Fruit fly (Drosophila melanogaster) whole organism, embryonic: ENCODE data around the gene FucTD.

ENCODE experiments used
- Atf-2 ChIP-seq: fragments of 200-800 bp; sonication (Bioruptor generic); optimal IDR thresholded peaks from 2 replicates; lab custom pipeline; 2016; ENCODE audit warnings: missing biosample characterization, missing genetic modification characterization
- Bteb2 ChIP-seq: fragments of 200-800 bp; sonication (Bioruptor generic); optimal IDR thresholded peaks from 2 replicates; lab custom pipeline; 2016; ENCODE audit warnings: missing biosample characterization, missing genetic modification characterization
- CG10565 ChIP-seq: fragments of 200-800 bp; sonication (Bioruptor generic); optimal IDR thresholded peaks from 3 replicates; lab custom pipeline; 2016; ENCODE audit warnings: missing biosample characterization, mild to moderate bottlenecking, missing genetic modification characterization
- CG10979 ChIP-seq: fragments of 200-800 bp; sonication (Bioruptor generic); optimal IDR thresholded peaks from 2 replicates; lab custom pipeline; 2018; ENCODE audit warnings: missing biosample characterization, mild to moderate bottlenecking, missing genetic modification characterization, moderate library complexity
- CG11247 ChIP-seq: fragments of 200-800 bp; sonication (Bioruptor generic); IDR thresholded peaks from 2 replicates; pipeline ENCODE4 v1.3.6; 2022; ENCODE audit warnings: missing biosample characterization, missing genetic modification characterization
- CG13123 ChIP-seq: fragments of 200-800 bp; sonication (Bioruptor generic); optimal IDR thresholded peaks from 2 replicates; lab custom pipeline; 2016; ENCODE audit warnings: missing biosample characterization, missing genetic modification characterization
- CG13287 ChIP-seq: fragments of 200-800 bp; sonication (Bioruptor generic); IDR thresholded peaks from 2 replicates; pipeline ENCODE4 v1.3.6; 2022; ENCODE audit warnings: missing biosample characterization, missing genetic modification characterization; ENCODE audit not compliant: partially characterized antibody
- CG15514 ChIP-seq: fragments of 200-800 bp; sonication (Bioruptor generic); optimal IDR thresholded peaks from 3 replicates; lab custom pipeline; 2017; ENCODE audit warnings: missing biosample characterization, missing genetic modification characterization, mild to moderate bottlenecking, moderate library complexity, missing genetic modification reagents
- CG16813 ChIP-seq: fragments of 200-800 bp; sonication (Bioruptor generic); IDR thresholded peaks from 3 replicates; pipeline ENCODE4 v1.3.6; 2022; ENCODE audit warnings: missing biosample characterization, missing genetic modification characterization; ENCODE audit not compliant: partially characterized antibody
- CG17186 ChIP-seq: fragments of 200-800 bp; sonication (Bioruptor generic); optimal IDR thresholded peaks from 3 replicates; lab custom pipeline; 2017; ENCODE audit warnings: missing biosample characterization, missing genetic modification reagents, missing genetic modification characterization
- CG17385 ChIP-seq: fragments of 200-800 bp; sonication (Bioruptor generic); optimal IDR thresholded peaks from 3 replicates; lab custom pipeline; 2018; ENCODE audit warnings: missing biosample characterization, mild to moderate bottlenecking, missing genetic modification characterization
- CG17829 ChIP-seq: fragments of 200-800 bp; optimal IDR thresholded peaks from 2 replicates; lab custom pipeline; 2019; ENCODE audit warnings: missing biosample characterization, mild to moderate bottlenecking, missing genetic modification characterization, moderate library complexity
- CG18476 ChIP-seq: fragments of 200-800 bp; sonication (Bioruptor generic); optimal IDR thresholded peaks from 2 replicates; lab custom pipeline; 2016; ENCODE audit warnings: missing biosample characterization, mild to moderate bottlenecking, missing genetic modification characterization
- CG18599 ChIP-seq: fragments of 200-800 bp; sonication (Bioruptor generic); optimal IDR thresholded peaks from 3 replicates; lab custom pipeline; 2017; ENCODE audit warnings: missing biosample characterization, missing genetic modification characterization, mild to moderate bottlenecking, moderate library complexity, missing genetic modification reagents
- CG33213 ChIP-seq: fragments of 200-800 bp; sonication (Bioruptor generic); optimal IDR thresholded peaks from 3 replicates; lab custom pipeline; 2016; ENCODE audit warnings: missing biosample characterization, missing genetic modification characterization
- CG3838 ChIP-seq: fragments of 200-800 bp; sonication (Bioruptor generic); optimal IDR thresholded peaks from 3 replicates; lab custom pipeline; 2016; ENCODE audit warnings: missing biosample characterization, missing genetic modification characterization
- CG5245 ChIP-seq: fragments of 200-800 bp; sonication (Bioruptor generic); optimal IDR thresholded peaks from 3 replicates; lab custom pipeline; 2016; ENCODE audit warnings: missing biosample characterization, missing genetic modification characterization
- CG7271 ChIP-seq: fragments of 200-800 bp; sonication (Bioruptor generic); optimal IDR thresholded peaks from 2 replicates; lab custom pipeline; 2018; ENCODE audit warnings: missing biosample characterization, mild to moderate bottlenecking, missing genetic modification characterization, moderate library complexity
- CG8359 ChIP-seq: fragments of 200-800 bp; sonication (Bioruptor generic); optimal IDR thresholded peaks from 2 replicates; lab custom pipeline; 2017; ENCODE audit warnings: missing biosample characterization, mild to moderate bottlenecking, missing genetic modification characterization, borderline replicate concordance
- CG9437 ChIP-seq: fragments of 200-800 bp; sonication (Bioruptor generic); optimal IDR thresholded peaks from 2 replicates; lab custom pipeline; 2018; ENCODE audit warnings: missing biosample characterization, mild to moderate bottlenecking, missing genetic modification characterization
- D19A ChIP-seq: fragments of 200-800 bp; optimal IDR thresholded peaks from 3 replicates; lab custom pipeline; 2019; ENCODE audit warnings: missing biosample characterization, mild to moderate bottlenecking, missing genetic modification characterization, moderate library complexity
- Dek ChIP-seq: fragments of 200-800 bp; sonication (Bioruptor generic); optimal IDR thresholded peaks from 3 replicates; lab custom pipeline; 2019; ENCODE audit warnings: missing biosample characterization, mild to moderate bottlenecking, missing genetic modification characterization, moderate library complexity
- Doc2 ChIP-seq: fragments of 200-800 bp; sonication (Bioruptor generic); IDR thresholded peaks from 2 replicates; pipeline ENCODE4 v1.3.6; 2022; ENCODE audit warnings: missing biosample characterization, missing genetic modification characterization
- Doc3 ChIP-seq: fragments of 200-800 bp; sonication (Bioruptor generic); IDR thresholded peaks from 3 replicates; pipeline ENCODE4 v1.3.6; 2022; ENCODE audit warnings: missing biosample characterization, missing genetic modification characterization; ENCODE audit not compliant: partially characterized antibody
- ERR ChIP-seq: fragments of 200-800 bp; sonication (Bioruptor generic); optimal IDR thresholded peaks from 2 replicates; lab custom pipeline; 2016; ENCODE audit warnings: missing biosample characterization, missing genetic modification characterization
- HLH54F ChIP-seq: fragments of 200-800 bp; sonication (Bioruptor generic); optimal IDR thresholded peaks from 3 replicates; lab custom pipeline; 2016; ENCODE audit warnings: missing biosample characterization, missing genetic modification characterization
- Kr ChIP-seq: fragments of 200-800 bp; sonication (Bioruptor generic); optimal IDR thresholded peaks from 2 replicates; lab custom pipeline; 2017; ENCODE audit warnings: missing biosample characterization, mild to moderate bottlenecking, missing genetic modification characterization
- MESR4 ChIP-seq: fragments of 200-800 bp; sonication (Bioruptor generic); optimal IDR thresholded peaks from 2 replicates; lab custom pipeline; 2018; ENCODE audit warnings: missing biosample characterization, mild to moderate bottlenecking, missing genetic modification characterization, moderate library complexity
- Nf-YB ChIP-seq: fragments of 200-800 bp; sonication (Bioruptor generic); optimal IDR thresholded peaks from 3 replicates; lab custom pipeline; 2019; ENCODE audit warnings: missing biosample characterization, mild to moderate bottlenecking, missing genetic modification characterization, moderate library complexity
- Side ChIP-seq: fragments of 200-800 bp; sonication (Bioruptor generic); optimal IDR thresholded peaks from 2 replicates; lab custom pipeline; 2016; ENCODE audit warnings: missing biosample characterization, missing genetic modification characterization
- aop ChIP-seq: fragments of 200-800 bp; sonication (Bioruptor generic); IDR thresholded peaks from 2 replicates; pipeline ENCODE4 v1.3.6; 2022; ENCODE audit warnings: missing biosample characterization, missing genetic modification characterization
- btn ChIP-seq: fragments of 200-800 bp; sonication (Bioruptor generic); optimal IDR thresholded peaks from 2 replicates; lab custom pipeline; 2016; ENCODE audit warnings: missing biosample characterization, missing genetic modification characterization
- cad ChIP-seq: fragments of >200 bp; optimal IDR thresholded peaks from 2 replicates; lab custom pipeline; 2017; ENCODE audit warnings: missing biosample characterization, missing genetic modification characterization
- chn ChIP-seq: fragments of 200-800 bp; sonication (Bioruptor generic); optimal IDR thresholded peaks from 2 replicates; lab custom pipeline; 2016; ENCODE audit warnings: missing biosample characterization, missing genetic modification characterization
- dpn ChIP-seq, 2 experiments: fragments of 200-800 bp; sonication (Bioruptor generic); optimal IDR thresholded peaks; 3 replicates each; lab custom pipeline; 2016; ENCODE audit warnings: missing biosample characterization in 2 of 2, missing genetic modification characterization in 2 of 2
- grau ChIP-seq: fragments of 200-800 bp; optimal IDR thresholded peaks from 3 replicates; lab custom pipeline; 2019; ENCODE audit warnings: missing biosample characterization, mild to moderate bottlenecking, missing genetic modification characterization, moderate library complexity
- gro ChIP-seq: fragments of 200-800 bp; sonication (Bioruptor generic); optimal IDR thresholded peaks from 2 replicates; lab custom pipeline; 2016; ENCODE audit warnings: missing biosample characterization, missing genetic modification characterization
- gt ChIP-seq: fragments of 200-800 bp; sonication (Bioruptor generic); IDR thresholded peaks from 2 replicates; pipeline ENCODE4 v1.3.6; 2022; ENCODE audit warnings: missing biosample characterization, missing genetic modification characterization
- kni ChIP-seq: fragments of 200-800 bp; sonication (Bioruptor generic); optimal IDR thresholded peaks from 3 replicates; lab custom pipeline; 2017; ENCODE audit warnings: mild to moderate bottlenecking, missing biosample characterization, missing genetic modification reagents, missing genetic modification characterization
- knrl ChIP-seq: fragments of 200-800 bp; sonication (Bioruptor generic); IDR thresholded peaks from 3 replicates; pipeline ENCODE4 v1.3.6; 2022; ENCODE audit warnings: missing biosample characterization, missing genetic modification characterization; ENCODE audit not compliant: partially characterized antibody
- mld ChIP-seq: fragments of 200-800 bp; sonication (Bioruptor generic); IDR thresholded peaks from 3 replicates; pipeline ENCODE4 v1.3.6; 2022; ENCODE audit warnings: missing biosample characterization, missing genetic modification characterization; ENCODE audit not compliant: partially characterized antibody
- pros ChIP-seq: fragments of 200-800 bp; sonication (Bioruptor generic); optimal IDR thresholded peaks from 3 replicates; lab custom pipeline; 2019; ENCODE audit warnings: missing biosample characterization, mild to moderate bottlenecking, missing genetic modification characterization, moderate library complexity
- psq ChIP-seq: fragments of 200-800 bp; sonication (Bioruptor generic); optimal IDR thresholded peaks from 2 replicates; lab custom pipeline; 2017; ENCODE audit warnings: missing biosample characterization, missing genetic modification characterization
- ro ChIP-seq: fragments of 200-800 bp; sonication (Bioruptor generic); IDR thresholded peaks from 2 replicates; pipeline ENCODE4 v1.3.6; 2022; ENCODE audit warnings: missing biosample characterization, missing genetic modification characterization
- stc ChIP-seq: fragments of 200-800 bp; sonication (Bioruptor generic); IDR thresholded peaks from 2 replicates; pipeline ENCODE4 v1.3.6; 2022; ENCODE audit warnings: missing biosample characterization, missing genetic modification characterization
- tgo ChIP-seq: fragments of 200-800 bp; sonication (Bioruptor generic); IDR thresholded peaks from 3 replicates; pipeline ENCODE4 v1.3.6; 2022; ENCODE audit warnings: missing biosample characterization, missing genetic modification characterization
- tio ChIP-seq: fragments of 200-800 bp; sonication (Bioruptor generic); optimal IDR thresholded peaks from 2 replicates; lab custom pipeline; 2017; ENCODE audit warnings: missing biosample characterization, missing genetic modification characterization, inconsistent platforms
- tup ChIP-seq: fragments of 200-800 bp; sonication (Bioruptor generic); optimal IDR thresholded peaks from 2 replicates; lab custom pipeline; 2016; ENCODE audit warnings: missing biosample characterization, mild to moderate bottlenecking, missing genetic modification characterization, moderate library complexity
- tx ChIP-seq: fragments of 200-800 bp; sonication (Bioruptor generic); optimal IDR thresholded peaks from 2 replicates; lab custom pipeline; 2016; ENCODE audit warnings: missing biosample characterization, missing genetic modification characterization
- zf30C ChIP-seq: fragments of 200-800 bp; sonication (Bioruptor generic); optimal IDR thresholded peaks from 3 replicates; lab custom pipeline; 2018; ENCODE audit warnings: missing biosample characterization, mild to moderate bottlenecking, missing genetic modification characterization

The FucTD gene

DNA sequence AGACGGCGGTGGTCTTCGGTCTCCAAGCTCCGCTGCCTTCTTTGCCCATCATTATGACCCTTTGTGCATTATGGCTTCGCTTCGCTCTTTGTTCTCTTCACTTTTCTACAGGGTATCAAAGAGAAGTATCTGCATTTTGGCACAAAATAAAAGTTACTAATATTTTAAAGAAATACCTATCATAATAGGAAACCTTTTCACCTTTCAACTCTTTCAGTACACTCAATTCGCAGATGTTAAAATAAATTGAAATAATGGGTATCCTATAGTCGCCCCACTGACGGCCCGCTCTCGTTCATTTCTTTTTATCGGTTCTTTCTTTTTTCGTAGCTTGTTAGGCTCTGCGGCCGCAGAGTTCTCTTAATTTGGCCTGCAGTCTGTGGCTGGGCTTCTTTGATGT is 26.9 kb downstream of the FucTD start (continued):
- TF ChIP-seq Doc2 (no peak), zf30C (GFP tag; lab: Kevin White, UChicago) (no peak), CG7271 (tag; lab: Kevin White, UChicago) (peak; percentile 79), HLH54F (GFP tag; lab: Kevin White, UChicago) (peak; percentile 47), tx (GFP tag; lab: Kevin White, UChicago) (peak; percentile 65), Dek (peak; percentile 5), CG11247 (peak; percentile 39; the same call in 1 of the 2 replicates), CG10979 (tag; lab: Kevin White, UChicago) (peak; percentile 96), Doc3 (GFP tag; lab: Robert Waterston, UW) (no peak), gro (no peak), CG18599 (GFP tag; lab: Kevin White, UChicago) (peak; percentile 45), dpn (GFP tag; optimal IDR thresholded peaks at IDR 0.05; lab: Kevin White, UChicago) (peak; percentile 64 to 81), chn (GFP tag; lab: Kevin White, UChicago) (peak; percentile 94), CG5245 (GFP tag; lab: Kevin White, UChicago) (peak; percentile 75), grau (tag; lab: Kevin White, UChicago) (peak; percentile 84), CG33213 (GFP tag; lab: Kevin White, UChicago) (peak; percentile 64), aop (GFP tag; lab: Robert Waterston, UW) (peak; percentile 46; the same call in 1 of the 2 replicates), mld (0 out of 3 replicates have a peak, but pooled peaks have one; percentile 16), CG17385 (peak; percentile 79), tio (GFP tag; lab: Kevin White, UChicago) (peak; percentile 80), MESR4 (no peak), ERR (GFP tag; lab: Kevin White, UChicago) (peak; percentile 21), Side (GFP tag; lab: Kevin White, UChicago) (peak; percentile 74), Kr (peak; percentile 79), CG9437 (GFP tag; lab: Kevin White, UChicago) (peak; percentile 57), Bteb2 (GFP tag; lab: Kevin White, UChicago) (peak; percentile 31), CG16813 (no peak), CG13287 (GFP tag; lab: Robert Waterston, UW) (no peak), ro (GFP tag; lab: Robert Waterston, UW) (peak; percentile 75), btn (peak; percentile 49), Nf-YB (GFP tag; lab: Kevin White, UChicago) (peak; percentile 76), CG3838 (GFP tag; lab: Kevin White, UChicago) (peak; percentile 64), psq (peak; percentile 82), knrl (GFP tag; lab: Robert Waterston, UW) (no peak), CG13123 (GFP tag; lab: Kevin White, UChicago) (peak; percentile 62), CG17186 (GFP tag; lab: Kevin White, UChicago) (peak; percentile 7), cad (GFP tag; lab: Kevin White, UChicago) (no peak), D19A (tag; lab: Kevin White, UChicago) (peak; percentile 86), kni (GFP tag; lab: Kevin White, UChicago) (peak; percentile 67), CG18476 (GFP tag; lab: Kevin White, UChicago) (peak; percentile 82), CG17829 (tag; lab: Kevin White, UChicago) (peak; percentile 95), CG8359 (GFP tag; lab: Kevin White, UChicago) (peak; percentile 74), Atf-2 (GFP tag; lab: Kevin White, UChicago) (peak; percentile 79), stc (GFP tag; lab: Robert Waterston, UW) (peak; percentile 55; the same call in 1 of the 2 replicates), pros (GFP tag; lab: Kevin White, UChicago) (peak; percentile 42), tup (GFP tag; lab: Kevin White, UChicago) (peak; percentile 66), CG10565 (GFP tag; lab: Kevin White, UChicago) (peak; percentile 19), gt (GFP tag; lab: Robert Waterston, UW) (peak; percentile 84), CG15514 (GFP tag; lab: Kevin White, UChicago) (no peak), tgo (peak; percentile 82)
